Worm (Caenorhabditis elegans) whole organism, young adult: ENCODE data around the gene C16B8.4.

Experiments
- B0336.3 ChIP-seq: fragments of 200-800 bp; sonication (Bioruptor generic); IDR thresholded peaks from 2 replicates; pipeline ENCODE4 v1.3.6; 2022; ENCODE audit warnings: missing genetic modification characterization, missing compliant biosample characterization
- F22D6.2 ChIP-seq: sonication (generic microtip); optimal IDR thresholded peaks from 2 replicates; lab custom pipeline; 2016; ENCODE audit warnings: mild to moderate bottlenecking, missing genetic modification characterization, missing compliant biosample characterization
- F23B12.7 ChIP-seq: sonication (generic microtip); optimal IDR thresholded peaks from 2 replicates; lab custom pipeline; 2017; ENCODE audit warnings: missing genetic modification characterization, mild to moderate bottlenecking, missing compliant biosample characterization, antibody characterized with exemption, moderate library complexity; ENCODE audit not compliant: insufficient read depth
- F39B2.1 ChIP-seq: fragments of 200-800 bp; sonication (Bioruptor generic); IDR thresholded peaks from 2 replicates; pipeline ENCODE4 v1.3.6; 2022; ENCODE audit warnings: missing genetic modification reagents, missing genetic modification characterization, missing compliant biosample characterization
- F49E8.2 ChIP-seq: sonication (generic microtip); optimal IDR thresholded peaks from 3 replicates; lab custom pipeline; 2017; ENCODE audit warnings: missing genetic modification characterization, mild to moderate bottlenecking, missing compliant biosample characterization, antibody characterized with exemption, moderate library complexity; ENCODE audit not compliant: insufficient read depth
- T07F8.4 ChIP-seq: sonication (generic microtip); optimal IDR thresholded peaks from 2 replicates; lab custom pipeline; 2016; ENCODE audit warnings: mild to moderate bottlenecking, missing genetic modification characterization, moderate library complexity, missing compliant biosample characterization
- T26A5.8 ChIP-seq: sonication (generic microtip); optimal IDR thresholded peaks from 2 replicates; lab custom pipeline; 2016; ENCODE audit warnings: missing genetic modification characterization, missing compliant biosample characterization
- Y53G8AR.9 ChIP-seq: fragments of 200-800 bp; sonication (Bioruptor generic); conservative IDR thresholded peaks from 2 replicates; pipeline ENCODE4 v1.3.6; 2022; ENCODE audit warnings: missing genetic modification reagents, missing genetic modification characterization, missing compliant biosample characterization
- Y67H2A.10 ChIP-seq: fragments of 200-800 bp; sonication (Bioruptor generic); conservative IDR thresholded peaks from 2 replicates; pipeline ENCODE4 v1.3.6; 2022; ENCODE audit warnings: missing genetic modification reagents, missing genetic modification characterization, missing compliant biosample characterization
- Y95B8A.8 ChIP-seq: fragments of 200-800 bp; sonication (Bioruptor generic); IDR thresholded peaks from 2 replicates; pipeline ENCODE4 v1.3.6; 2022; ENCODE audit warnings: missing genetic modification reagents, missing genetic modification characterization, missing compliant biosample characterization
- ZK185.1 ChIP-seq: sonication (generic microtip); optimal IDR thresholded peaks from 2 replicates; lab custom pipeline; 2016; ENCODE audit warnings: mild to moderate bottlenecking, missing genetic modification characterization, missing compliant biosample characterization; ENCODE audit not compliant: poor library complexity, severe bottlenecking
- aptf-3 ChIP-seq: fragments of 200-800 bp; sonication (Bioruptor generic); IDR thresholded peaks from 2 replicates; pipeline ENCODE4 v1.3.6; 2022; ENCODE audit warnings: missing genetic modification characterization, missing compliant biosample characterization
- athp-1 ChIP-seq: sonication (generic microtip); optimal IDR thresholded peaks from 2 replicates; lab custom pipeline; 2017; ENCODE audit warnings: mild to moderate bottlenecking, missing genetic modification characterization, missing compliant biosample characterization
- attf-5 ChIP-seq: fragments of 200-800 bp; sonication (Bioruptor generic); optimal IDR thresholded peaks from 2 replicates; lab custom pipeline; 2018; ENCODE audit warnings: mild to moderate bottlenecking, missing genetic modification characterization, missing compliant biosample characterization
- bed-2 ChIP-seq: fragments of 200-800 bp; sonication (Bioruptor generic); IDR thresholded peaks from 2 replicates; pipeline ENCODE4 v1.3.6; 2022; ENCODE audit warnings: missing genetic modification reagents, missing genetic modification characterization, missing compliant biosample characterization
- cebp-1 ChIP-seq, 2 experiments: fragments of 200-800 bp in 1 of 2; sonication (Bioruptor generic) in 1 of 2; sonication (generic microtip) in 1 of 2; IDR thresholded peaks in 1 of 2; optimal IDR thresholded peaks in 1 of 2; 2 replicates each; pipeline versions ENCODE4 v1.3.6 to Lab custom; 2017 to 2022; ENCODE audit warnings: missing compliant biosample characterization in 2 of 2, missing genetic modification characterization in 2 of 2, mild to moderate bottlenecking in 1 of 2, missing genetic modification reagents in 1 of 2, moderate library complexity in 1 of 2
- cebp-2 ChIP-seq: fragments of 200-800 bp; sonication (Bioruptor generic); IDR thresholded peaks from 2 replicates; pipeline ENCODE4 v1.3.6; 2022; ENCODE audit warnings: missing genetic modification characterization, missing compliant biosample characterization
- ceh-58 ChIP-seq: fragments of 200-800 bp; sonication (Bioruptor generic); IDR thresholded peaks from 2 replicates; pipeline ENCODE4 v1.3.6; 2022; ENCODE audit warnings: missing genetic modification characterization, missing compliant biosample characterization
- chd-7 ChIP-seq: sonication (generic microtip); optimal IDR thresholded peaks from 2 replicates; lab custom pipeline; 2016; ENCODE audit warnings: mild to moderate bottlenecking, missing genetic modification characterization, moderate library complexity, missing compliant biosample characterization
- dox-1 ChIP-seq: fragments of 200-800 bp; sonication (Bioruptor generic); IDR thresholded peaks from 2 replicates; pipeline ENCODE4 v1.3.6; 2022; ENCODE audit warnings: missing genetic modification reagents, missing genetic modification characterization, missing compliant biosample characterization
- egl-18 ChIP-seq: fragments of 200-800 bp; sonication (Bioruptor generic); IDR thresholded peaks from 2 replicates; pipeline ENCODE4 v1.3.6; 2022; ENCODE audit warnings: missing genetic modification reagents, missing genetic modification characterization, missing compliant biosample characterization
- egrh-3 ChIP-seq: fragments of 200-800 bp; sonication (Bioruptor generic); IDR thresholded peaks from 2 replicates; pipeline ENCODE4 v1.3.6; 2022; ENCODE audit warnings: missing genetic modification reagents, missing genetic modification characterization, missing compliant biosample characterization
- hmg-1.2 ChIP-seq: fragments of 200-800 bp; sonication (Bioruptor generic); IDR thresholded peaks from 2 replicates; pipeline ENCODE4 v1.3.6; 2022; ENCODE audit warnings: missing genetic modification reagents, missing genetic modification characterization, missing compliant biosample characterization
- lin-26 ChIP-seq: fragments of 200-800 bp; sonication (Bioruptor generic); IDR thresholded peaks from 2 replicates; pipeline ENCODE4 v1.3.6; 2022; ENCODE audit warnings: missing genetic modification reagents, missing genetic modification characterization, missing compliant biosample characterization
- lin-35 ChIP-seq, 3 experiments: fragments of 150-350 bp in 2 of 3; sonication (generic microtip) in 1 of 3; optimal IDR thresholded peaks; 2 replicates each; lab custom pipeline; 2014 to 2018; ENCODE audit warnings: missing biosample characterization in 3 of 3, missing genetic modification characterization in 3 of 3, missing genetic modification reagents in 3 of 3
- lin-40 ChIP-seq: sonication (generic microtip); optimal IDR thresholded peaks from 2 replicates; lab custom pipeline; 2016; ENCODE audit warnings: missing genetic modification characterization, mild to moderate bottlenecking, missing compliant biosample characterization, missing genotype, missing genetic modification reagents
- lsl-1 ChIP-seq: fragments of 200-800 bp; sonication (Bioruptor generic); optimal IDR thresholded peaks from 2 replicates; lab custom pipeline; 2018; ENCODE audit warnings: mild to moderate bottlenecking, missing genetic modification characterization, moderate library complexity, missing compliant biosample characterization
- madf-10 ChIP-seq: sonication (generic microtip); optimal IDR thresholded peaks from 2 replicates; lab custom pipeline; 2016; ENCODE audit warnings: mild to moderate bottlenecking, missing genetic modification characterization, missing compliant biosample characterization
- madf-8 ChIP-seq: fragments of 200-800 bp; sonication (Bioruptor generic); conservative IDR thresholded peaks from 2 replicates; pipeline ENCODE4 v1.3.6; 2022; ENCODE audit warnings: missing genetic modification reagents, missing genetic modification characterization, missing compliant biosample characterization
- nfyb-1 ChIP-seq: fragments of 200-800 bp; sonication (Bioruptor generic); IDR thresholded peaks from 2 replicates; pipeline ENCODE4 v1.3.6; 2022; ENCODE audit warnings: missing genetic modification reagents, missing genetic modification characterization, missing compliant biosample characterization
- nhr-120 ChIP-seq: fragments of 200-800 bp; sonication (Bioruptor generic); IDR thresholded peaks from 2 replicates; pipeline ENCODE4 v1.3.6; 2022; ENCODE audit warnings: missing genetic modification characterization, missing compliant biosample characterization
- nhr-27 ChIP-seq: fragments of 200-800 bp; sonication (Bioruptor generic); optimal IDR thresholded peaks from 2 replicates; lab custom pipeline; 2018; ENCODE audit warnings: mild to moderate bottlenecking, missing genetic modification characterization, moderate library complexity, missing compliant biosample characterization
- nhr-80 ChIP-seq: sonication (generic microtip); optimal IDR thresholded peaks from 2 replicates; lab custom pipeline; 2016; ENCODE audit warnings: missing genetic modification characterization, missing compliant biosample characterization
- nhr-90 ChIP-seq: sonication (generic microtip); optimal IDR thresholded peaks from 2 replicates; lab custom pipeline; 2016; ENCODE audit warnings: missing genotype, mild to moderate bottlenecking, missing genetic modification characterization, missing compliant biosample characterization
- rcor-1 ChIP-seq: fragments of 200-800 bp; sonication (Bioruptor generic); IDR thresholded peaks from 2 replicates; pipeline ENCODE4 v1.3.6; 2022; ENCODE audit warnings: missing genetic modification reagents, missing genetic modification characterization, missing compliant biosample characterization
- snpc-3.4 ChIP-seq: sonication (generic microtip); optimal IDR thresholded peaks from 2 replicates; lab custom pipeline; 2017; ENCODE audit warnings: missing genetic modification characterization, mild to moderate bottlenecking, missing compliant biosample characterization, antibody characterized with exemption, moderate library complexity, missing genotype, missing genetic modification reagents
- snpc-4 ChIP-seq, 5 experiments: fragments of 150-350 bp in 1 of 5; sonication (generic microtip) in 4 of 5; optimal IDR thresholded peaks; 2 replicates each; lab custom pipeline; 2014 to 2018; ENCODE audit warnings: missing genetic modification characterization in 5 of 5, missing biosample characterization in 3 of 5, antibody characterized with exemption in 2 of 5, mild to moderate bottlenecking in 2 of 5, missing compliant biosample characterization in 2 of 5, missing genotype in 2 of 5, moderate library complexity in 2 of 5, missing genetic modification reagents in 1 of 5
- sptf-2 ChIP-seq: fragments of 200-800 bp; sonication (Bioruptor generic); optimal IDR thresholded peaks from 2 replicates; lab custom pipeline; 2018; ENCODE audit warnings: mild to moderate bottlenecking, missing genetic modification characterization, missing compliant biosample characterization
- unc-62 ChIP-seq: fragments of 150-350 bp; optimal IDR thresholded peaks from 2 replicates; lab custom pipeline; 2014; ENCODE audit warnings: missing biosample characterization, missing genetic modification reagents, missing genetic modification characterization
- zfh-2 ChIP-seq: fragments of 200-800 bp; sonication (Bioruptor generic); conservative IDR thresholded peaks from 2 replicates; pipeline ENCODE4 v1.3.6; 2022; ENCODE audit warnings: missing genetic modification reagents, missing genetic modification characterization, missing compliant biosample characterization
- ztf-18 ChIP-seq: sonication (generic microtip); optimal IDR thresholded peaks from 2 replicates; lab custom pipeline; 2016; ENCODE audit warnings: missing genotype, mild to moderate bottlenecking, missing genetic modification characterization, missing compliant biosample characterization
- ztf-26 ChIP-seq: sonication (generic microtip); optimal IDR thresholded peaks from 2 replicates; lab custom pipeline; 2017; ENCODE audit warnings: missing genetic modification characterization, missing compliant biosample characterization
- ztf-28 ChIP-seq: fragments of 200-800 bp; sonication (Bioruptor generic); IDR thresholded peaks from 2 replicates; pipeline ENCODE4 v1.3.6; 2022; ENCODE audit warnings: missing genetic modification reagents, missing genetic modification characterization, missing compliant biosample characterization

C16B8.4 gene

ce11 chrX:3949763-3950162 lies 23.7 kb downstream of the C16B8.4 start (continued):
- no peak for TF ChIP-seq lin-35 (GFP tag; optimal IDR thresholded peaks at IDR 0.05; lab: Kevin White, UChicago)
- TF ChIP-seq nhr-120 (GFP tag; lab: Robert Waterston, UW) = no peak
- TF ChIP-seq F22D6.2 = no peak
- TF ChIP-seq, all 124 proteins: peak for 4

- TF ChIP-seq chd-7 (tag; lab: Kevin White, UChicago) (no peak), nhr-80 (tag; lab: Kevin White, UChicago) (peak; percentile 72)
These were observed 24.4 kb downstream of the C16B8.4 start for ce11 chrX:3949026-3949425.

ce11 chrX:3945681-3946080 lies 27.8 kb downstream of the C16B8.4 start:
- TF ChIP-seq nhr-27 (tag; lab: Kevin White, UChicago) = no peak
- no peak for TF ChIP-seq cebp-1 (GFP tag; IDR thresholded peaks at IDR 0.05; lab: Robert Waterston, UW)
- TF ChIP-seq cebp-1 (tag; optimal IDR thresholded peaks at IDR 0.05; lab: Kevin White, UChicago) = peak; percentile 66
- no peak for TF ChIP-seq bed-2 (GFP tag; lab: Robert Waterston, UW)
- TF ChIP-seq ztf-26 (tag; lab: Kevin White, UChicago) = no peak
- no peak for TF ChIP-seq nhr-90
- no peak for TF ChIP-seq aptf-3 (GFP tag; lab: Robert Waterston, UW)
- no peak for TF ChIP-seq F39B2.1 (GFP tag; lab: Robert Waterston, UW)
- TF ChIP-seq B0336.3 (GFP tag; lab: Robert Waterston, UW) = no peak
- TF ChIP-seq egrh-3 (GFP tag; lab: Robert Waterston, UW) = peak; percentile 50; the same call in 1 of the 2 replicates
- peak; percentile 14 for TF ChIP-seq lin-40
- TF ChIP-seq Y67H2A.10 (GFP tag; lab: Robert Waterston, UW) = no peak
- no peak for TF ChIP-seq egl-18 (GFP tag; lab: Robert Waterston, UW)
- peak; percentile 20 for TF ChIP-seq attf-5
- TF ChIP-seq ceh-58 (GFP tag; lab: Robert Waterston, UW) = no peak
- TF ChIP-seq sptf-2 (GFP tag; lab: Kevin White, UChicago) = no peak
- TF ChIP-seq unc-62 = no peak
- TF ChIP-seq nhr-80 (tag; lab: Kevin White, UChicago) = peak; percentile 58
- TF ChIP-seq snpc-4 (GFP tag; optimal IDR thresholded peaks at IDR 0.05; lab: Kevin White, UChicago) = no peak
- peak in 1 of 4 experiments; percentile 35 for TF ChIP-seq snpc-4 (tag; optimal IDR thresholded peaks at IDR 0.05; lab: Kevin White, UChicago)
- TF ChIP-seq athp-1 (tag; lab: Kevin White, UChicago) = no peak
- no peak for TF ChIP-seq T26A5.8
- TF ChIP-seq hmg-1.2 (GFP tag; lab: Robert Waterston, UW) = peak; percentile 63
- TF ChIP-seq F49E8.2 (tag; lab: Kevin White, UChicago) = no peak
- no peak for TF ChIP-seq snpc-3.4
- TF ChIP-seq F23B12.7 (tag; lab: Kevin White, UChicago) = no peak
- no peak for TF ChIP-seq T07F8.4
- no peak for TF ChIP-seq cebp-2
- TF ChIP-seq zfh-2 (GFP tag; lab: Robert Waterston, UW) = peak; percentile 98
- peak; percentile 3 for TF ChIP-seq chd-7 (tag; lab: Kevin White, UChicago)
- TF ChIP-seq ztf-18 = no peak
- peak; percentile 5 for TF ChIP-seq madf-10 (tag; lab: Kevin White, UChicago)
- TF ChIP-seq ZK185.1 (tag; lab: Kevin White, UChicago) = no peak
- TF ChIP-seq ztf-28 (GFP tag; lab: Robert Waterston, UW) = 0 out of 2 replicates have a peak, but pooled peaks have one; percentile 60
- 0 out of 2 replicates have a peak, but pooled peaks have one; percentile 47 for TF ChIP-seq nfyb-1
- no peak for TF ChIP-seq rcor-1
- no peak for TF ChIP-seq lsl-1
- no peak for TF ChIP-seq madf-8 (GFP tag; lab: Robert Waterston, UW)
- peak; percentile 54; the same call in 1 of the 2 replicates for TF ChIP-seq dox-1 (GFP tag; lab: Robert Waterston, UW)
- no peak for TF ChIP-seq nhr-120 (GFP tag; lab: Robert Waterston, UW)
- no peak for TF ChIP-seq Y95B8A.8 (GFP tag; lab: Robert Waterston, UW)
- no peak for TF ChIP-seq Y53G8AR.9 (GFP tag; lab: Robert Waterston, UW)
- no peak for TF ChIP-seq F22D6.2
- TF ChIP-seq lin-26 (GFP tag; lab: Robert Waterston, UW) = no peak
